Fruit fly (Drosophila melanogaster) S2 (cell line): ENCODE measurements around the gene Glys.

Experiments used
- CG8478 ChIP-seq: fragments of >200 bp; optimal IDR thresholded peaks from 2 replicates; lab custom pipeline; 2018
- CTCF ChIP-seq, 2 experiments: fragments of >200 bp; optimal IDR thresholded peaks; 2 replicates each; lab custom pipeline; 2018

Gene Glys

dm6 chr3R:15113584-15113983 is 33.7 kb downstream of the Glys start:
- TF ChIP-seq CTCF (optimal IDR thresholded peaks at IDR 0.05; lab: Kevin White, UChicago) (no peak), CG8478 (lab: Kevin White, UChicago) (no peak)

- no peak for TF ChIP-seq CTCF (optimal IDR thresholded peaks at IDR 0.05; lab: Kevin White, UChicago)
- TF ChIP-seq CG8478 (lab: Kevin White, UChicago), result no peak
Observed at dm6 chr3R:15112232-15112631, 35.1 kb downstream of the Glys start.

- TF ChIP-seq CG8478 (lab: Kevin White, UChicago) (no peak), CTCF (optimal IDR thresholded peaks at IDR 0.05; lab: Kevin White, UChicago) (no peak)
Observed at dm6 chr3R:15110135-15110534, 37.2 kb downstream of the Glys start.

dm6 chr3R:15095550-15096031 is 51.7 kb downstream of the Glys start, which contains the start of gene CG6966:
TSS of gene CG6966 (minus strand) at chr3R:15095631.
- no peak for TF ChIP-seq CG8478 (lab: Kevin White, UChicago)
- TF ChIP-seq CTCF (optimal IDR thresholded peaks at IDR 0.05; lab: Kevin White, UChicago), result peak; percentile 77 to 79

- TF ChIP-seq CTCF (optimal IDR thresholded peaks at IDR 0.05; lab: Kevin White, UChicago) (no peak), CG8478 (lab: Kevin White, UChicago) (no peak)
Observed at dm6 chr3R:15094929-15095236, 52.4 kb downstream of the Glys start.

- TF ChIP-seq CG8478 (lab: Kevin White, UChicago) (no peak), CTCF (optimal IDR thresholded peaks at IDR 0.05; lab: Kevin White, UChicago) (no peak)
Observed at dm6 chr3R:15094218-15094928, 53.0 kb downstream of the Glys start.

dm6 chr3R:15092784-15093183 is 54.5 kb downstream of the Glys start:
- TF ChIP-seq CG8478 (lab: Kevin White, UChicago) (no peak), CTCF (optimal IDR thresholded peaks at IDR 0.05; lab: Kevin White, UChicago) (no peak)

dm6 chr3R:15092351-15092750 is 55.0 kb downstream of the Glys start:
- TF ChIP-seq CG8478 (lab: Kevin White, UChicago) (no peak), CTCF (optimal IDR thresholded peaks at IDR 0.05; lab: Kevin White, UChicago) (no peak)
